Worm (Caenorhabditis elegans): ENCODE measurements around the gene R02C2.7.

Gene R02C2.7

DNA sequence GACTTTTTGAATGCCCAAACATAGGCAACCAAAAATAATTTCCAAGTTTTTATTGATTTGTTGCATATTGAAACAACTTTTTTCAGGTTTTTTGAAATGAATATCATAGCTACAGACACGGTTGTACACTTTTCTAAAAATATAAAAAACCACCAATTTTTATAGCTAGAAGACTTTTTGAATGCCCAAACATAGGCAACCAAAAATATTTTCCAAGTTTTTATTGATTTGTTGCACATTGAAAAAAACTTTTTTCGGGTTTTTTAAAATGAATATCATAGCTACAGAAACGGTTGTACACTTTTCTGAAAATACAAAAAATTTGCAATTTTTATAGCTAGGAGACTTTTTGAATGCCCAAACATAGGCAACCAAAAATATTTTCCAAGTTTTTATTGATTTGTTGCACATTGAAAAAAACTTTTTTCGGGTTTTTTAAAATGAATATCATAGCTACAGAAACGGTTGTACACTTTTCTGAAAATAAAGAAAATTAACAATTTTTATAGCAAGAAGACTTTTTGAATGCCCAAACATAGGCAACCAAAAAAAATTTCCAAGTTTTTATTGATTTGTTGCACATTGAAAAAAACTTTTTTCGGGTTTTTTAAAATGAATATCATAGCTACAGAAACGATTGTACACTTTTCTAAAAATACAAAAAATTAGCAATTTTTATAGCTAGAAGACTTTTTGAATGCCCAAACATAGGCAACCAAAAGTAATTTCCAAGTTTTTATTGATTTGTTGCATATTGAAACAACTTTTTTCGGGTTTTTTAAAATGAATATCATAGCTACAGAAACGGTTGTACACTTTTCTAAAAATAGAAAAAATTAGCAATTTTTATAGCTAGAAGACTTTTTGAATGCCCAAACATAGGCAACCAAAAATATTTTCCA lies 22.9 kb upstream of the R02C2.7 start:
- TF ChIP-seq ZK546.5 (tag; optimal IDR thresholded peaks at IDR 0.05) (peak in 1 of 2 experiments; percentile 48), aha-1 (tag) (peak; percentile 24)

DNA sequence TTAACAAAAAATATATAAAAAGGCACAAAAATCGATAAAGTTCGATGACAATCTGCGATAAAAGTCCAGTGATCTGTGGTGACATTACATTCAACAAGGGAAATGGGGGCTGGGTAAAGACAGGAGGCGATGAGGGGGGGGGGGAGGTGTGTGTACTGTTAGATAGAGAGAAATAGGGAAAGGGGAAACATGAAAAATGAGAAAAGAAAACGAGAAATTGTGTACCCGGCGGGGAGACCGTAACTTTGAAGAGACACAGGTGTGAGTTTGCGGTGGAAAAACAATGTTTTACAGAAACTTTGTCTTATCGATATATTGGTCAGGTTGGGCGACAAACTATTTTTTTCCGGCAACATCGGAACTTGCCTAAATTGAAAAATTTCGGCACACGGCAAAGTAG lies 17.9 kb upstream of the R02C2.7 start:
- TF ChIP-seq nhr-10 (tag; optimal IDR thresholded peaks at IDR 0.05) (no peak), nhr-77 (tag; optimal IDR thresholded peaks at IDR 0.05) (peak; percentile 12), aha-1 (tag) (no peak), daf-16 (GFP tag; optimal IDR thresholded peaks at IDR 0.05) (no peak), daf-16 (tag; optimal IDR thresholded peaks at IDR 0.05) (peak; percentile 73), ztf-11 (tag; optimal IDR thresholded peaks at IDR 0.05) (no peak), dve-1 (tag; optimal IDR thresholded peaks at IDR 0.05; ENCODE audit: insufficient read depth) (peak; percentile 37), Y5F2A.4 (GFP tag; optimal IDR thresholded peaks at IDR 0.05) (no peak), nhr-25 (tag; optimal IDR thresholded peaks at IDR 0.05; ENCODE audit: borderline replicate concordance, insufficient read depth) (no peak), vab-7 (GFP tag; IDR thresholded peaks at IDR 0.05) (no peak), dmd-9 (GFP tag; IDR thresholded peaks at IDR 0.05) (no peak), Y75B8A.6 (GFP tag; IDR thresholded peaks at IDR 0.05) (no peak), lim-7 (GFP tag; IDR thresholded peaks at IDR 0.05) (no peak), pha-4 (GFP tag; IDR thresholded peaks at IDR 0.05) (0 out of 2 replicates have a peak, but pooled peaks have one; percentile 10), pha-4 (tag; optimal IDR thresholded peaks at IDR 0.05) (no peak), nhr-28 (tag; optimal IDR thresholded peaks at IDR 0.05) (peak; percentile 41)

DNA sequence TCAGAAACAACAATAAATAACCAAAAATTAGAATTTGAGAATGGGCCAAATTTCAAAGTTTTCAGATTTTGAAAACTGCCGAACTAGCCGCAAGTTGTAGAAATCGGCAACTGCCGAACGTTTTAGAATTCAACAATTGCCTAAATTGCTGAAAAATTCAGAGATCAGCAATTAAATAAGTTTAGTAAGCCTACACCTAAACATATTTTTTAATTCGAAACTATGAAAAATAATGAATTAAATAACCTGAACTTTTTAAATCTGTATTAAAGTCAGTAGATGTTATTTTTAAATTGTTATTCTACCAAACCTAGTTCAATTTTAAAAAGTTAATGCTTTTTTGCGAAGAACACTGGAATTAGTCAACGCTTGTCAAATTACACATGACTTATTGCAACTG lies 16.3 kb upstream of the R02C2.7 start, which contains the start of gene nhr-204:
Gene nhr-204, minus strand, starts transcription at position 101 of the 400 bp plus-strand sequence.
- no peak for TF ChIP-seq nhr-48 (tag; optimal IDR thresholded peaks at IDR 0.05)
- no peak for TF ChIP-seq nhr-111 (GFP tag; optimal IDR thresholded peaks at IDR 0.05)
- no peak for TF ChIP-seq nhr-11 (tag; optimal IDR thresholded peaks at IDR 0.05)
- TF ChIP-seq saeg-2 (GFP tag; IDR thresholded peaks at IDR 0.05): no peak
- TF ChIP-seq mdt-29 (GFP tag; IDR thresholded peaks at IDR 0.05): no peak
- no peak for TF ChIP-seq arid-1 (GFP tag; conservative IDR thresholded peaks at IDR 0.05)
- no peak for TF ChIP-seq zip-2 (tag; optimal IDR thresholded peaks at IDR 0.05)
- no peak for TF ChIP-seq ceh-28 (tag; optimal IDR thresholded peaks at IDR 0.05)
- no peak for TF ChIP-seq lin-1 (GFP tag; IDR thresholded peaks at IDR 0.05)
- TF ChIP-seq madf-5 (GFP tag; IDR thresholded peaks at IDR 0.05): no peak
- TF ChIP-seq R02D3.7 (tag; optimal IDR thresholded peaks at IDR 0.05): no peak
- no peak for TF ChIP-seq nhr-41 (GFP tag; IDR thresholded peaks at IDR 0.05)
- no peak for TF ChIP-seq vab-7 (GFP tag; IDR thresholded peaks at IDR 0.05)
- TF ChIP-seq cey-2 (tag; optimal IDR thresholded peaks at IDR 0.05; ENCODE audit: borderline replicate concordance, insufficient read depth): no peak

DNA sequence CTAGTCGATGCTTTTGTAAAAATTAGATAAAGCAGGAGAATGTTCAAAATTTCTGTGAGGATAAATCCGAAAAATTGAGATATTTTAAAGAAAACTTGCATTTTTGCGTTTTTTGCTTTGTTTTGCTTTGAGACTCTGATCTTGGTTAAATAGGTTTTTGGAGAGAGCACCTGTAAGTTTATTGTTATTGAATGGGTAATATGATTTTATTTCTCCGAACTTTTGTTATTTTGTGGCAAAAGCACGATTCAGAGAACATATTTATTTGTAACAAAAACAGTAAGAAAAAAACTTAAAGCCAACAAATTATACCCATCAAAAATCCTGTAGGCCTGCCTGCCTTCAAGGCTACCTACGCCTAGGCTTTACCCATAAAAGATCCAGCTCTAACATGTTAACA lies 12.2 kb upstream of the R02C2.7 start, which contains the start of gene str-121:
Gene str-121, minus strand, starts transcription at position 101 of the 400 bp plus-strand sequence.
- TF ChIP-seq F10B5.3 (tag; optimal IDR thresholded peaks at IDR 0.05): no peak
- peak in 1 of 2 experiments; percentile 0 for TF ChIP-seq unc-62 (GFP tag; optimal IDR thresholded peaks at IDR 0.05 in 1 of 2)
- no peak for TF ChIP-seq unc-62 (tag; optimal IDR thresholded peaks at IDR 0.05)

DNA sequence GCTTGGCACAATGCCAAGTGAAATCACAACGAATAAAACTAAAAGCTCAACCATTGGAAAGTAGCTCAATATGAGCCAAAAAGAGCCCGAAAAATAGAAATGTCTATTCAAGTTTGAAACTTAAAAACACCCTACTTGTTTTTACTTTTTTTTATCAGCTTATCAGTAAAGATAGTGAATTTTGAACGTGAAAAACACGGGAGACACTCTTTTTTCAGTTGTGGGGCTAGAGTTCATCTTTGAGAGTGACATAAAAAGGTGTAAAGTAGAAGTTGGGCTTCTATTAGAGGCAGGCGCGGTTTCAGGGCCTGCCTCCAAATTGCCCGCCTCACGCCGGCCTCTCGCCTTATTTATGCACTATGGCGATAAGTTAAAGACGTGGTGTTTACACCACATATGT lies 9.2 kb upstream of the R02C2.7 start, which contains the start of gene oac-39:
Gene oac-39, minus strand, starts transcription at position 101 of the 400 bp plus-strand sequence.
- TF ChIP-seq nhr-6 (tag; optimal IDR thresholded peaks at IDR 0.05): no peak
- TF ChIP-seq zip-2 (tag; optimal IDR thresholded peaks at IDR 0.05): no peak
- no peak for TF ChIP-seq F49E8.2 (tag; optimal IDR thresholded peaks at IDR 0.05; ENCODE audit: borderline replicate concordance)
- no peak for TF ChIP-seq skn-1 (tag; optimal IDR thresholded peaks at IDR 0.05)
- TF ChIP-seq ama-1 (optimal IDR thresholded peaks at IDR 0.05): no peak
- no peak for TF ChIP-seq daf-16 (GFP tag; optimal IDR thresholded peaks at IDR 0.05)
- TF ChIP-seq daf-16 (tag; optimal IDR thresholded peaks at IDR 0.05): no peak
- TF ChIP-seq pqm-1 (tag; optimal IDR thresholded peaks at IDR 0.05): no peak
- no peak for TF ChIP-seq daf-19 (GFP tag; conservative IDR thresholded peaks at IDR 0.05)
- TF ChIP-seq Y48G9A.11 (GFP tag; IDR thresholded peaks at IDR 0.05): no peak
- no peak for TF ChIP-seq ceh-28 (tag; optimal IDR thresholded peaks at IDR 0.05)
- no peak for TF ChIP-seq T20F7.1 (GFP tag; optimal IDR thresholded peaks at IDR 0.05)
- TF ChIP-seq nhr-25 (tag; optimal IDR thresholded peaks at IDR 0.05; ENCODE audit: borderline replicate concordance, insufficient read depth): no peak
- no peak for TF ChIP-seq ZK337.2 (GFP tag; IDR thresholded peaks at IDR 0.05)
- TF ChIP-seq saeg-2 (GFP tag; IDR thresholded peaks at IDR 0.05): no peak
- TF ChIP-seq hlh-30 (tag; optimal IDR thresholded peaks at IDR 0.05; ENCODE audit: insufficient read depth): no peak
- no peak for TF ChIP-seq lin-15B (tag; optimal IDR thresholded peaks at IDR 0.05)
